Fruit fly (Drosophila melanogaster) whole organism, prepupa: Measurements from ENCODE around the gene cpb.

ENCODE experiments used
- Blimp-1 ChIP-seq: fragments of 200-800 bp; sonication (Bioruptor generic); optimal IDR thresholded peaks from 3 replicates; lab custom pipeline; 2017; ENCODE audit warnings: missing biosample characterization, missing genetic modification characterization, mild to moderate bottlenecking, moderate library complexity, missing genetic modification reagents
- CG10631 ChIP-seq: fragments of 200-800 bp; sonication (Bioruptor generic); optimal IDR thresholded peaks from 2 replicates; lab custom pipeline; 2016; ENCODE audit warnings: missing biosample characterization, missing genetic modification characterization
- CG10669 ChIP-seq: fragments of 200-800 bp; sonication (Bioruptor generic); optimal IDR thresholded peaks from 3 replicates; lab custom pipeline; 2018; ENCODE audit warnings: missing biosample characterization, mild to moderate bottlenecking, missing genetic modification characterization, moderate library complexity
- CG11294 ChIP-seq: fragments of 200-800 bp; sonication (Bioruptor generic); IDR thresholded peaks from 2 replicates; pipeline ENCODE4 v1.3.6; 2022; ENCODE audit warnings: missing biosample characterization, missing genetic modification characterization
- CG11762 ChIP-seq: fragments of 200-800 bp; sonication (Bioruptor generic); optimal IDR thresholded peaks from 3 replicates; lab custom pipeline; 2016; ENCODE audit warnings: missing biosample characterization, missing genetic modification characterization; ENCODE audit not compliant: insufficient read depth
- CG11902 ChIP-seq: fragments of 200-800 bp; sonication (Bioruptor generic); optimal IDR thresholded peaks from 3 replicates; lab custom pipeline; 2016; ENCODE audit warnings: missing biosample characterization, missing genetic modification characterization
- CG15336 ChIP-seq: fragments of 200-800 bp; sonication (Bioruptor generic); IDR thresholded peaks from 2 replicates; pipeline ENCODE4 v1.3.6; 2022; ENCODE audit warnings: missing biosample characterization, missing genetic modification characterization
- CG1621 ChIP-seq: fragments of 200-800 bp; sonication (Bioruptor generic); optimal IDR thresholded peaks from 3 replicates; lab custom pipeline; 2018; ENCODE audit warnings: missing biosample characterization, mild to moderate bottlenecking, missing genetic modification characterization
- CG16779 ChIP-seq: fragments of 200-800 bp; sonication (Bioruptor generic); optimal IDR thresholded peaks from 3 replicates; lab custom pipeline; 2017; ENCODE audit warnings: missing biosample characterization, mild to moderate bottlenecking, missing genetic modification characterization
- CG3032 ChIP-seq: fragments of 200-800 bp; optimal IDR thresholded peaks from 2 replicates; lab custom pipeline; 2019; ENCODE audit warnings: missing biosample characterization, mild to moderate bottlenecking, missing genetic modification characterization, moderate library complexity
- CG31627 ChIP-seq: fragments of 200-800 bp; sonication (Bioruptor generic); optimal IDR thresholded peaks from 3 replicates; lab custom pipeline; 2016; ENCODE audit warnings: missing biosample characterization, missing genetic modification characterization
- CG32006 ChIP-seq: fragments of 200-800 bp; sonication (Bioruptor generic); optimal IDR thresholded peaks from 3 replicates; lab custom pipeline; 2017; ENCODE audit warnings: missing biosample characterization, mild to moderate bottlenecking, missing genetic modification characterization
- CG34406 ChIP-seq: fragments of 200-800 bp; sonication (Bioruptor generic); optimal IDR thresholded peaks from 3 replicates; lab custom pipeline; 2016; ENCODE audit warnings: missing biosample characterization, missing genetic modification characterization
- CG3919 ChIP-seq: fragments of 200-800 bp; sonication (Bioruptor generic); optimal IDR thresholded peaks from 3 replicates; lab custom pipeline; 2016; ENCODE audit warnings: missing biosample characterization, missing genetic modification characterization
- CG4318 ChIP-seq: fragments of 200-800 bp; sonication (Bioruptor generic); optimal IDR thresholded peaks from 3 replicates; lab custom pipeline; 2017; ENCODE audit warnings: missing biosample characterization, mild to moderate bottlenecking, missing genetic modification characterization
- CG6163 ChIP-seq: fragments of 200-800 bp; sonication (Bioruptor generic); IDR thresholded peaks from 3 replicates; pipeline ENCODE4 v1.3.6; 2022; ENCODE audit warnings: missing biosample characterization, missing genetic modification characterization
- CG6276 ChIP-seq: fragments of 200-800 bp; sonication (Bioruptor generic); optimal IDR thresholded peaks from 2 replicates; lab custom pipeline; 2017; ENCODE audit warnings: missing biosample characterization, mild to moderate bottlenecking, missing genetic modification characterization
- CG6792 ChIP-seq: fragments of 200-800 bp; sonication (Bioruptor generic); optimal IDR thresholded peaks from 3 replicates; lab custom pipeline; 2016; ENCODE audit warnings: missing biosample characterization, missing genetic modification characterization
- CG6808 ChIP-seq: fragments of 200-800 bp; sonication (Bioruptor generic); optimal IDR thresholded peaks from 3 replicates; lab custom pipeline; 2017; ENCODE audit warnings: missing biosample characterization, missing genetic modification characterization, mild to moderate bottlenecking, moderate library complexity, missing genetic modification reagents
- CG6854 ChIP-seq: fragments of 200-800 bp; sonication (Bioruptor generic); optimal IDR thresholded peaks from 2 replicates; lab custom pipeline; 2017; ENCODE audit warnings: missing biosample characterization, mild to moderate bottlenecking, missing genetic modification characterization
- CG7368 ChIP-seq: fragments of 200-800 bp; sonication (Bioruptor generic); optimal IDR thresholded peaks from 3 replicates; lab custom pipeline; 2016; ENCODE audit warnings: missing biosample characterization, missing genetic modification characterization
- CG8632 ChIP-seq: fragments of 200-800 bp; sonication (Bioruptor generic); optimal IDR thresholded peaks from 3 replicates; lab custom pipeline; 2016; ENCODE audit warnings: missing biosample characterization, missing genetic modification characterization
- Eip75B ChIP-seq: fragments of 200-800 bp; sonication (Bioruptor generic); optimal IDR thresholded peaks from 3 replicates; lab custom pipeline; 2016; ENCODE audit warnings: missing biosample characterization, missing genetic modification characterization
- Eip93F ChIP-seq: fragments of 200-800 bp; sonication (Bioruptor generic); optimal IDR thresholded peaks from 2 replicates; lab custom pipeline; 2016; ENCODE audit warnings: missing biosample characterization, mild to moderate bottlenecking, missing genetic modification characterization
- Ets21C ChIP-seq: fragments of 200-800 bp; sonication (Bioruptor generic); optimal IDR thresholded peaks from 3 replicates; lab custom pipeline; 2016; ENCODE audit warnings: missing biosample characterization, missing genetic modification characterization
- Ets96B ChIP-seq: fragments of 200-800 bp; optimal IDR thresholded peaks from 2 replicates; lab custom pipeline; 2019; ENCODE audit warnings: missing biosample characterization, mild to moderate bottlenecking, missing genetic modification characterization, moderate library complexity
- Gug ChIP-seq: fragments of 200-800 bp; sonication (Bioruptor generic); IDR thresholded peaks from 2 replicates; pipeline ENCODE4 v1.3.6; 2022; ENCODE audit warnings: missing biosample characterization, missing genetic modification characterization
- Hr38 ChIP-seq: sonication (Bioruptor generic); optimal IDR thresholded peaks from 2 replicates; lab custom pipeline; 2016; ENCODE audit warnings: missing biosample characterization, missing genetic modification characterization
- Hr39 ChIP-seq: fragments of 200-800 bp; sonication (Bioruptor generic); optimal IDR thresholded peaks from 2 replicates; lab custom pipeline; 2016; ENCODE audit warnings: missing biosample characterization, missing genetic modification characterization
- Hr4 ChIP-seq: fragments of 200-800 bp; sonication (Bioruptor generic); optimal IDR thresholded peaks from 3 replicates; lab custom pipeline; 2016; ENCODE audit warnings: missing biosample characterization, missing genetic modification characterization
- Lpt ChIP-seq: fragments of 200-800 bp; sonication (Bioruptor generic); optimal IDR thresholded peaks from 3 replicates; lab custom pipeline; 2016; ENCODE audit warnings: missing biosample characterization, missing genetic modification characterization
- OdsH ChIP-seq: fragments of 200-800 bp; sonication (Bioruptor generic); optimal IDR thresholded peaks from 3 replicates; lab custom pipeline; 2016; ENCODE audit warnings: missing biosample characterization, missing genetic modification characterization
- Smox ChIP-seq: fragments of 200-800 bp; sonication (Bioruptor generic); optimal IDR thresholded peaks from 3 replicates; lab custom pipeline; 2016; ENCODE audit warnings: missing biosample characterization, missing genetic modification characterization
- Sox102F ChIP-seq: fragments of 200-800 bp; sonication (Bioruptor generic); optimal IDR thresholded peaks from 2 replicates; lab custom pipeline; 2016; ENCODE audit warnings: missing biosample characterization, mild to moderate bottlenecking, missing genetic modification characterization
- achi ChIP-seq: fragments of 200-800 bp; sonication (Bioruptor generic); optimal IDR thresholded peaks from 3 replicates; lab custom pipeline; 2016; ENCODE audit warnings: missing biosample characterization, missing genetic modification characterization
- acj6 ChIP-seq: fragments of 200-800 bp; sonication (Bioruptor generic); optimal IDR thresholded peaks from 3 replicates; lab custom pipeline; 2016; ENCODE audit warnings: missing biosample characterization, missing genetic modification characterization
- cyc ChIP-seq: fragments of 200-800 bp; sonication (Bioruptor generic); optimal IDR thresholded peaks from 3 replicates; lab custom pipeline; 2016; ENCODE audit warnings: missing biosample characterization, missing genetic modification characterization
- dac ChIP-seq: fragments of 200-800 bp; sonication (Bioruptor generic); optimal IDR thresholded peaks from 2 replicates; lab custom pipeline; 2017; ENCODE audit warnings: missing biosample characterization, mild to moderate bottlenecking, missing genetic modification characterization
- dsx ChIP-seq: fragments of 200-800 bp; optimal IDR thresholded peaks from 3 replicates; lab custom pipeline; 2019; ENCODE audit warnings: missing biosample characterization, mild to moderate bottlenecking, missing genetic modification characterization, moderate library complexity; ENCODE audit not compliant: poor library complexity, severe bottlenecking
- eg ChIP-seq: fragments of 200-800 bp; sonication (Bioruptor generic); IDR thresholded peaks from 3 replicates; pipeline ENCODE4 v1.3.6; 2022; ENCODE audit warnings: missing biosample characterization, missing genetic modification characterization
- esn ChIP-seq: fragments of 200-800 bp; sonication (Bioruptor generic); optimal IDR thresholded peaks from 2 replicates; lab custom pipeline; 2016; ENCODE audit warnings: missing biosample characterization, mild to moderate bottlenecking, missing genetic modification characterization, moderate library complexity
- fd59A ChIP-seq: fragments of 200-800 bp; sonication (Bioruptor generic); optimal IDR thresholded peaks from 2 replicates; lab custom pipeline; 2017; ENCODE audit warnings: missing biosample characterization, mild to moderate bottlenecking, missing genetic modification characterization, missing genetic modification reagents
- fkh ChIP-seq: fragments of 200-800 bp; sonication (Bioruptor generic); optimal IDR thresholded peaks from 3 replicates; lab custom pipeline; 2017; ENCODE audit warnings: missing biosample characterization, mild to moderate bottlenecking, missing genetic modification characterization, moderate library complexity
- lz ChIP-seq: fragments of 200-800 bp; sonication (Bioruptor generic); optimal IDR thresholded peaks from 3 replicates; lab custom pipeline; 2016; ENCODE audit warnings: missing biosample characterization, missing genetic modification characterization
- net ChIP-seq: fragments of 200-800 bp; sonication (Bioruptor generic); optimal IDR thresholded peaks from 3 replicates; lab custom pipeline; 2016; ENCODE audit warnings: missing biosample characterization, missing genetic modification characterization
- pdm3 ChIP-seq: fragments of 200-800 bp; sonication (Bioruptor generic); optimal IDR thresholded peaks from 3 replicates; lab custom pipeline; 2016; ENCODE audit warnings: missing biosample characterization, missing genetic modification characterization
- salr ChIP-seq, 2 experiments: fragments of 200-800 bp; sonication (Bioruptor generic); optimal IDR thresholded peaks; 3 replicates each; lab custom pipeline; 2016 to 2018; ENCODE audit warnings: missing biosample characterization in 2 of 2, missing genetic modification characterization in 2 of 2, mild to moderate bottlenecking in 1 of 2
- spab ChIP-seq: fragments of 200-800 bp; sonication (Bioruptor generic); optimal IDR thresholded peaks from 2 replicates; lab custom pipeline; 2017; ENCODE audit warnings: missing biosample characterization, mild to moderate bottlenecking, missing genetic modification characterization, missing genetic modification reagents
- svp ChIP-seq: fragments of 200-800 bp; sonication (Bioruptor generic); peaks from one replicate; lab custom pipeline; 2016; ENCODE audit warnings: missing biosample characterization, missing genetic modification characterization
- topi ChIP-seq: fragments of 200-800 bp; sonication (Bioruptor generic); optimal IDR thresholded peaks from 3 replicates; lab custom pipeline; 2016; ENCODE audit warnings: missing biosample characterization, missing genetic modification characterization
- vri ChIP-seq: fragments of 200-800 bp; sonication (Bioruptor generic); optimal IDR thresholded peaks from 3 replicates; lab custom pipeline; 2016; ENCODE audit warnings: missing biosample characterization, mild to moderate bottlenecking, missing genetic modification characterization

cpb gene

DNA sequence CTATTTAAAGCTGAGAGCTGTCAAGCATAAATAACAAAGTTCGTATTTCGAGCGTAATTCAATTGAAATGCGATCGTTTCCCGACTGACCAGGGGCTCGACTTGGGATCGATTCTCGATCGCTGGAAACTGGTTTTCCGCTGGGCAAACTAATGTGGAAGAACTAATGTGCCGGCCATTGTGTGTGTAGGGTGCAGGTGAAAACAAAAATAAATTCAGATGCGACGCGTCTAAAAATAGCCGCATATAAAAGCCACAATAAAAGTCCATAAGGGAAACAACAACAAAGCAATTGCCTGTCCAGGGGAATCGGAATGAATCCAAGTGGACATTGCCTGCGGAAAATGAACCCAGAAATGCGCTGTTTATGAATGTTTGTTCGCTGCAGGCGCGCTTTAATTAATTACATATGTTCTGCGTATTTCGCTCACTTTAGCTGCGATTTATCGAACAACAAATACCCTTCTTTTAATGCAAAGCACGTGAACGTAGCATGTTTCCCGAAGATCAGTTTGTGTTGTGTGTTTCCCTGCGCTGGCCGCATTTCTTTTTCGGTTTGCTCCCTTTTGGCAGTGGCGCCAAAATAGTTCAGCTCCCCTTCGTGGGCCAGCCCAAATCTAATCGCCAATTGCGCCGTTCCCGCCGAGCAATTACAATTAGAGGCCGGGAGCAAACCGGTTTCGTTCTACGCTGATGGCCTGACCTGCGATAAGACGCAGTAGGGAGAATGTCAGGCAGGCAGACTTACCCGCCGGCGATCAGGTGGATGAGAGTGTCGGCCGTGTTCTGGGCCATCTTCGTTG is 18.6 kb downstream of the cpb start:
- TF ChIP-seq salr (GFP tag; optimal IDR thresholded peaks at IDR 0.05; lab: Kevin White, UChicago) (no peak), Hr39 (GFP tag; lab: Kevin White, UChicago) (peak; percentile 2), Ets21C (GFP tag; lab: Kevin White, UChicago) (no peak), Smox (GFP tag; lab: Kevin White, UChicago) (no peak), Eip75B (GFP tag; lab: Kevin White, UChicago) (no peak), CG10631 (GFP tag; lab: Kevin White, UChicago) (no peak), acj6 (GFP tag; lab: Kevin White, UChicago) (no peak), CG10669 (GFP tag; lab: Kevin White, UChicago) (peak; percentile 19), achi (GFP tag; lab: Kevin White, UChicago) (no peak), vri (GFP tag; lab: Kevin White, UChicago) (peak; percentile 20), fkh (GFP tag; lab: Kevin White, UChicago) (peak; percentile 16), CG6163 (GFP tag; lab: Robert Waterston, UW) (peak; percentile 50; the same call in 2 of the 3 replicates), CG7368 (GFP tag; lab: Kevin White, UChicago) (no peak), CG6792 (GFP tag; lab: Kevin White, UChicago) (no peak), CG32006 (peak; percentile 2), Hr4 (GFP tag; lab: Kevin White, UChicago) (peak; percentile 0), Blimp-1 (GFP tag; lab: Kevin White, UChicago) (no peak), topi (no peak), Gug (no peak), net (GFP tag; lab: Kevin White, UChicago) (no peak), CG8632 (no peak), CG3032 (peak; percentile 4), Eip93F (GFP tag; lab: Kevin White, UChicago) (no peak), Lpt (no peak), CG11294 (GFP tag; lab: Robert Waterston, UW) (no peak), Hr38 (GFP tag; lab: Kevin White, UChicago) (no peak), lz (GFP tag; lab: Kevin White, UChicago) (no peak), dsx (GFP tag; lab: Kevin White, UChicago) (peak; percentile 33), Ets96B (peak; percentile 4), dac (GFP tag; lab: Kevin White, UChicago) (no peak), CG1621 (tag; lab: Kevin White, UChicago) (peak; percentile 14), OdsH (GFP tag; lab: Kevin White, UChicago) (no peak), esn (GFP tag; lab: Kevin White, UChicago) (peak; percentile 37), CG11762 (GFP tag; lab: Kevin White, UChicago) (no peak), CG16779 (tag; lab: Kevin White, UChicago) (no peak), CG15336 (GFP tag; lab: Robert Waterston, UW) (peak; percentile 21; the same call in 1 of the 2 replicates), eg (GFP tag; lab: Robert Waterston, UW) (0 out of 3 replicates have a peak, but pooled peaks have one; percentile 27), CG34406 (GFP tag; lab: Kevin White, UChicago) (no peak), CG31627 (GFP tag; lab: Kevin White, UChicago) (no peak), fd59A (GFP tag; lab: Kevin White, UChicago) (no peak), svp (GFP tag; lab: Kevin White, UChicago) (peak; percentile 71), cyc (GFP tag; lab: Kevin White, UChicago) (no peak), CG11902 (no peak), CG6854 (GFP tag; lab: Kevin White, UChicago) (no peak), CG3919 (GFP tag; lab: Kevin White, UChicago) (peak; percentile 46), pdm3 (GFP tag; lab: Kevin White, UChicago) (peak; percentile 3), spab (GFP tag; lab: Kevin White, UChicago) (no peak), CG6276 (no peak), CG6808 (GFP tag; lab: Kevin White, UChicago) (peak; percentile 12), Sox102F (no peak), CG4318 (no peak)
